Worm (Caenorhabditis elegans): ENCODE data around the gene Y69E1A.3.

DNA sequence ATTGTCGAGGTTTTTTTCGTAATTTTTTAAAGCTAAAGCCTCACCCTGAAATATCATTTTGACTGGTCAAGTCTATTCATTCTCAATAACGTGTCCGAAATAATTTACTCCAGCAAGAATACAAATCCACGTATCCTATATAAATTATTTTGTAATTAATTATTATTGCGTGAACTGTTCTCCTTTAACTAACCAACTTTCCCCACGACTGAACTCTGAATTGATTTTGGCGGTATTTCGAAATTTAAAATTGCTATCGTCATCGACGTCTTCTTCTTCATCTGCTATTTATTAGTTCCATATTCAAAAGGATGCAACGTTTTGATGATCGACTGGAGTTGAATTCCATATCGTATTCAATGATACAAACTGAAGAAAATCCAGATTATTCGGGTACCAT, 14.3 kb downstream of the Y69E1A.3 start, which contains the start of the genes aqp-3 and Y69E1A.8:
- TF ChIP-seq pqm-1 (tag; optimal IDR thresholded peaks at IDR 0.05) (no peak), egl-27 (tag; optimal IDR thresholded peaks at IDR 0.05) (no peak), ama-1 (optimal IDR thresholded peaks at IDR 0.05) (no peak)
